Worm (Caenorhabditis elegans) whole organism, early embryonic: Measurements from ENCODE around the gene srx-122.

Source experiments
- B0310.2 ChIP-seq: sonication (generic microtip); optimal IDR thresholded peaks from 2 replicates; lab custom pipeline; 2016; ENCODE audit warnings: mild to moderate bottlenecking, missing genetic modification characterization, missing compliant biosample characterization
- F13C5.2 ChIP-seq: sonication (generic microtip); optimal IDR thresholded peaks from 2 replicates; lab custom pipeline; 2017; ENCODE audit warnings: mild to moderate bottlenecking, missing genetic modification characterization, inconsistent platforms, missing compliant biosample characterization
- aly-1 ChIP-seq: sonication (generic microtip); optimal IDR thresholded peaks from 2 replicates; lab custom pipeline; 2016; ENCODE audit warnings: missing genetic modification characterization, missing compliant biosample characterization
- ama-1 ChIP-seq: fragments of 150-350 bp; optimal IDR thresholded peaks from 2 replicates; lab custom pipeline; 2014
- ceh-13 ChIP-seq: fragments of 200-800 bp; sonication (Bioruptor generic); optimal IDR thresholded peaks from 2 replicates; lab custom pipeline; 2018; ENCODE audit warnings: mild to moderate bottlenecking, missing genetic modification characterization, missing compliant biosample characterization
- ceh-36 ChIP-seq: sonication (generic microtip); optimal IDR thresholded peaks from 2 replicates; lab custom pipeline; 2016; ENCODE audit warnings: missing genetic modification characterization, inconsistent platforms, missing compliant biosample characterization
- ets-7 ChIP-seq: sonication (generic microtip); optimal IDR thresholded peaks from 2 replicates; lab custom pipeline; 2016; ENCODE audit warnings: missing genotype, missing genetic modification characterization, missing compliant biosample characterization
- flt-1 ChIP-seq: fragments of 200-800 bp; sonication (Bioruptor generic); IDR thresholded peaks from 2 replicates; pipeline ENCODE4 v1.3.6; 2022; ENCODE audit warnings: missing genetic modification characterization, missing compliant biosample characterization
- hmbx-1 ChIP-seq: sonication (generic microtip); optimal IDR thresholded peaks from 2 replicates; lab custom pipeline; 2016; ENCODE audit warnings: mild to moderate bottlenecking, missing genetic modification characterization, missing compliant biosample characterization
- hmg-4 ChIP-seq: fragments of 200-800 bp; sonication (Bioruptor generic); optimal IDR thresholded peaks from 2 replicates; lab custom pipeline; 2018; ENCODE audit warnings: mild to moderate bottlenecking, missing genetic modification characterization, missing compliant biosample characterization
- hnd-1 ChIP-seq: sonication (generic microtip); optimal IDR thresholded peaks from 2 replicates; lab custom pipeline; 2016; ENCODE audit warnings: missing genetic modification characterization, missing compliant biosample characterization
- pes-1 ChIP-seq: fragments of 200-800 bp; sonication (Bioruptor generic); IDR thresholded peaks from 2 replicates; pipeline ENCODE4 v1.3.6; 2022; ENCODE audit warnings: missing genetic modification reagents, missing genetic modification characterization, missing compliant biosample characterization
- scrt-1 ChIP-seq: fragments of 200-800 bp; sonication (Bioruptor generic); IDR thresholded peaks from 2 replicates; pipeline ENCODE4 v1.3.6; 2022; ENCODE audit warnings: missing genetic modification characterization, missing compliant biosample characterization
- sea-1 ChIP-seq: fragments of 200-800 bp; sonication (Bioruptor generic); conservative IDR thresholded peaks from 2 replicates; pipeline ENCODE4 v1.3.6; 2022; ENCODE audit warnings: missing genetic modification characterization, missing compliant biosample characterization
- tbx-11 ChIP-seq: fragments of 200-800 bp; sonication (Bioruptor generic); IDR thresholded peaks from 2 replicates; pipeline ENCODE4 v1.3.6; 2022; ENCODE audit warnings: missing genetic modification characterization, missing compliant biosample characterization
- tbx-37 ChIP-seq: fragments of 200-800 bp; sonication (Bioruptor generic); conservative IDR thresholded peaks from 2 replicates; pipeline ENCODE4 v1.3.6; 2022; ENCODE audit warnings: missing genetic modification reagents, missing genetic modification characterization, missing compliant biosample characterization
- tra-4 ChIP-seq: sonication (generic microtip); optimal IDR thresholded peaks from 2 replicates; lab custom pipeline; 2017; ENCODE audit warnings: missing genetic modification characterization, missing compliant biosample characterization

Gene srx-122

ce11 chrV:3273577-3274100 lies 24.0 kb downstream of the srx-122 start, which contains the start of gene T28A11.4:
TSS of gene T28A11.4 (plus strand) at chrV:3274050.
- TF ChIP-seq hmg-4 (GFP tag; lab: Kevin White, UChicago): no peak
- TF ChIP-seq sea-1: no peak
- no peak for TF ChIP-seq ets-7 (tag; lab: Kevin White, UChicago)
- TF ChIP-seq hmbx-1 (tag; lab: Kevin White, UChicago): no peak
- TF ChIP-seq ceh-13 (GFP tag; lab: Kevin White, UChicago): no peak
- TF ChIP-seq ama-1 (lab: Kevin White, UChicago): no peak
- TF ChIP-seq tra-4 (tag; lab: Kevin White, UChicago): no peak
- no peak for TF ChIP-seq flt-1 (GFP tag; lab: Robert Waterston, UW)

- TF ChIP-seq flt-1 (GFP tag; lab: Robert Waterston, UW): no peak
- TF ChIP-seq ets-7 (tag; lab: Kevin White, UChicago): no peak
- TF ChIP-seq hnd-1: no peak
- no peak for TF ChIP-seq scrt-1 (GFP tag; lab: Robert Waterston, UW)
- TF ChIP-seq ceh-13 (GFP tag; lab: Kevin White, UChicago): no peak
- TF ChIP-seq pes-1 (GFP tag; lab: Robert Waterston, UW): no peak
- no peak for TF ChIP-seq tra-4 (tag; lab: Kevin White, UChicago)
- no peak for TF ChIP-seq hmg-4 (GFP tag; lab: Kevin White, UChicago)
- TF ChIP-seq tbx-11 (GFP tag; lab: Robert Waterston, UW): no peak
- no peak for TF ChIP-seq tbx-37 (GFP tag; lab: Robert Waterston, UW)
- TF ChIP-seq hmbx-1 (tag; lab: Kevin White, UChicago): no peak
- TF ChIP-seq B0310.2: no peak
- no peak for TF ChIP-seq sea-1
- TF ChIP-seq aly-1 (tag; lab: Kevin White, UChicago): no peak
Measured at ce11 chrV:3273156-3273555, 24.5 kb downstream of the srx-122 start, which contains the start of gene T28A11.20. TSS of gene T28A11.20 (minus strand) at chrV:3273256.

- TF ChIP-seq scrt-1 (GFP tag; lab: Robert Waterston, UW) (no peak), hmg-4 (GFP tag; lab: Kevin White, UChicago) (no peak), F13C5.2 (tag; lab: Kevin White, UChicago) (no peak), flt-1 (GFP tag; lab: Robert Waterston, UW) (no peak)
Measured at ce11 chrV:3269407-3269806, 28.3 kb downstream of the srx-122 start, which contains the start of gene T28A11.19. TSS of gene T28A11.19 (minus strand) at chrV:3269514.

ce11 chrV:3267950-3268349 lies 29.7 kb downstream of the srx-122 start, which contains the start of gene T28A11.18:
TSS of gene T28A11.18 (minus strand) at chrV:3268050.
- TF ChIP-seq ceh-13 (GFP tag; lab: Kevin White, UChicago): no peak
- no peak for TF ChIP-seq tra-4 (tag; lab: Kevin White, UChicago)
- TF ChIP-seq hnd-1: no peak
- no peak for TF ChIP-seq hmg-4 (GFP tag; lab: Kevin White, UChicago)
- TF ChIP-seq B0310.2: no peak
- no peak for TF ChIP-seq tbx-37 (GFP tag; lab: Robert Waterston, UW)
- no peak for TF ChIP-seq ama-1 (lab: Kevin White, UChicago)
- no peak for TF ChIP-seq F13C5.2 (tag; lab: Kevin White, UChicago)
- TF ChIP-seq hmbx-1 (tag; lab: Kevin White, UChicago): no peak
- no peak for TF ChIP-seq flt-1 (GFP tag; lab: Robert Waterston, UW)
- TF ChIP-seq sea-1: no peak
- no peak for TF ChIP-seq ets-7 (tag; lab: Kevin White, UChicago)
- no peak for TF ChIP-seq aly-1 (tag; lab: Kevin White, UChicago)
- no peak for TF ChIP-seq pes-1 (GFP tag; lab: Robert Waterston, UW)
- no peak for TF ChIP-seq ceh-36 (tag; lab: Kevin White, UChicago)
- no peak for TF ChIP-seq scrt-1 (GFP tag; lab: Robert Waterston, UW)
- no peak for TF ChIP-seq tbx-11 (GFP tag; lab: Robert Waterston, UW)

- no peak for TF ChIP-seq B0310.2
- TF ChIP-seq hnd-1: no peak
- no peak for TF ChIP-seq sea-1
- TF ChIP-seq ceh-36 (tag; lab: Kevin White, UChicago): no peak
- TF ChIP-seq F13C5.2 (tag; lab: Kevin White, UChicago): no peak
Measured at ce11 chrV:3266189-3266588, 31.5 kb downstream of the srx-122 start, which contains the start of gene T28A11.17. TSS of gene T28A11.17 (minus strand) at chrV:3266289.

- TF ChIP-seq hmg-4 (GFP tag; lab: Kevin White, UChicago) (no peak), hmbx-1 (tag; lab: Kevin White, UChicago) (no peak), hnd-1 (no peak), F13C5.2 (tag; lab: Kevin White, UChicago) (no peak), tbx-37 (GFP tag; lab: Robert Waterston, UW) (no peak), ceh-13 (GFP tag; lab: Kevin White, UChicago) (no peak), tbx-11 (GFP tag; lab: Robert Waterston, UW) (no peak), pes-1 (GFP tag; lab: Robert Waterston, UW) (no peak), sea-1 (no peak), ama-1 (lab: Kevin White, UChicago) (no peak), ceh-36 (tag; lab: Kevin White, UChicago) (no peak), B0310.2 (no peak), tra-4 (tag; lab: Kevin White, UChicago) (no peak), aly-1 (tag; lab: Kevin White, UChicago) (no peak), scrt-1 (GFP tag; lab: Robert Waterston, UW) (no peak), flt-1 (GFP tag; lab: Robert Waterston, UW) (no peak), ets-7 (tag; lab: Kevin White, UChicago) (no peak)
Measured at ce11 chrV:3260075-3260474, 37.6 kb downstream of the srx-122 start, which contains the start of gene srbc-5. TSS of gene srbc-5 (plus strand) at chrV:3260375.

- no peak for TF ChIP-seq scrt-1 (GFP tag; lab: Robert Waterston, UW)
- no peak for TF ChIP-seq B0310.2
- no peak for TF ChIP-seq F13C5.2 (tag; lab: Kevin White, UChicago)
- no peak for TF ChIP-seq hnd-1
- TF ChIP-seq ceh-13 (GFP tag; lab: Kevin White, UChicago): no peak
- TF ChIP-seq sea-1: no peak
- no peak for TF ChIP-seq flt-1 (GFP tag; lab: Robert Waterston, UW)
- no peak for TF ChIP-seq hmbx-1 (tag; lab: Kevin White, UChicago)
- TF ChIP-seq tbx-37 (GFP tag; lab: Robert Waterston, UW): no peak
- TF ChIP-seq tra-4 (tag; lab: Kevin White, UChicago): no peak
Measured at ce11 chrV:3259168-3259622, 38.5 kb downstream of the srx-122 start, which contains the start of gene T28A11.16. TSS of gene T28A11.16 (minus strand) at chrV:3259218.
